Fruit fly (Drosophila melanogaster) whole organism: Measurements from ENCODE around the gene Rdl.

Experiments
- CG8478 ChIP-seq: fragments of >200 bp; optimal IDR thresholded peaks from 2 replicates; lab custom pipeline; 2018; ENCODE audit warnings: inconsistent platforms
- EcR ChIP-seq, 2 experiments: fragments of >200 bp; optimal IDR thresholded peaks; 2 replicates each; lab custom pipeline; 2017; ENCODE audit warnings: missing biosample characterization in 2 of 2, missing genetic modification characterization in 2 of 2, missing genetic modification reagents in 2 of 2
- psq ChIP-seq: fragments of >200 bp; optimal IDR thresholded peaks from 2 replicates; lab custom pipeline; 2017

DNA sequence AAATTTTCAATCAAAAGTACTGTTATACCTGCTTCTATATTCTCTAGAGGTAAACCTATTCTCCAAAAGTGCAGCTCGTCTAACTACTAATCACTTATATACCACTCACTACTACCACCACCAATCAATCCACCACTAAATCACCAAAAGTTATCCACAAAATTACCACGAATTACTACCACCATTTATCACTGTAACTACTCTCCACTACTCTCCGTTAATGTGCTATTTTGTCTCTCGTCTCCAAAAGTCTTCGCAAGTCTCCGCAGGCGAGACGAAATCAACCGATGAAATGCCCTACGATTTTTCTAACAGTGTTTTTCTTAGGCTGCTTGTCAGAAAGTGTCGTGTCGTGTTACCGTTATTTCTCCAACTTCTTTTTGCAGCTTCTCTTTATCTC is 40.0 kb downstream of the Rdl start:
- TF ChIP-seq psq (no peak), CG8478 (lab: Kevin White, UChicago) (no peak), EcR (GFP tag; optimal IDR thresholded peaks at IDR 0.05; lab: Kevin White, UChicago) (no peak)
